Fruit fly (Drosophila melanogaster) whole organism, embryonic: ENCODE measurements around the gene dpp.
A peak's percentile ranks its signal among the peaks of the same experiment; 100 is the strongest.

Source experiments
- CG10366 ChIP-seq: fragments of 200-800 bp; sonication (Bioruptor generic); IDR thresholded peaks from 2 replicates; pipeline ENCODE4 v1.3.6; 2022; ENCODE audit warnings: missing biosample characterization, missing genetic modification characterization
- CG10462 ChIP-seq: fragments of 200-800 bp; sonication (Bioruptor generic); optimal IDR thresholded peaks from 2 replicates; lab custom pipeline; 2016; ENCODE audit warnings: missing biosample characterization, missing genetic modification characterization
- CG11695 ChIP-seq: fragments of 200-800 bp; sonication (Bioruptor generic); IDR thresholded peaks from 3 replicates; pipeline ENCODE4 v1.3.6; 2022; ENCODE audit warnings: missing biosample characterization, missing genetic modification characterization
- CG17359 ChIP-seq: fragments of 200-800 bp; sonication (Bioruptor generic); optimal IDR thresholded peaks from 3 replicates; lab custom pipeline; 2018; ENCODE audit warnings: missing biosample characterization, mild to moderate bottlenecking, missing genetic modification characterization, moderate library complexity
- CG2202 ChIP-seq: fragments of 200-800 bp; sonication (Bioruptor generic); optimal IDR thresholded peaks from 2 replicates; lab custom pipeline; 2018; ENCODE audit warnings: missing biosample characterization, mild to moderate bottlenecking, missing genetic modification characterization
- CG32532 ChIP-seq: fragments of 200-800 bp; sonication (Bioruptor generic); IDR thresholded peaks from 2 replicates; pipeline ENCODE4 v1.3.6; 2022; ENCODE audit warnings: missing biosample characterization, missing genetic modification characterization
- CG34376 ChIP-seq: fragments of 200-800 bp; sonication (Bioruptor generic); optimal IDR thresholded peaks from 2 replicates; lab custom pipeline; 2018; ENCODE audit warnings: missing biosample characterization, mild to moderate bottlenecking, missing genetic modification characterization
- CG6689 ChIP-seq: fragments of 200-800 bp; sonication (Bioruptor generic); IDR thresholded peaks from 2 replicates; pipeline ENCODE4 v1.3.6; 2022; ENCODE audit warnings: missing biosample characterization, missing genetic modification characterization
- CG7357 ChIP-seq: fragments of 200-800 bp; sonication (Bioruptor generic); IDR thresholded peaks from 3 replicates; pipeline ENCODE4 v1.3.6; 2022; ENCODE audit warnings: missing biosample characterization, missing genetic modification characterization
- CG7556 ChIP-seq: fragments of 200-800 bp; sonication (Bioruptor generic); optimal IDR thresholded peaks from 2 replicates; lab custom pipeline; 2017; ENCODE audit warnings: missing biosample characterization, mild to moderate bottlenecking, missing genetic modification characterization
- CG8290 ChIP-seq, 3 experiments: fragments of 200-800 bp; sonication (Bioruptor generic); optimal IDR thresholded peaks; 2 replicates each; lab custom pipeline; 2016 to 2019; ENCODE audit warnings: missing biosample characterization in 3 of 3, missing genetic modification characterization in 3 of 3, mild to moderate bottlenecking in 2 of 3, moderate library complexity in 1 of 3
- Dek ChIP-seq: fragments of 200-800 bp; sonication (Bioruptor generic); optimal IDR thresholded peaks from 3 replicates; lab custom pipeline; 2019; ENCODE audit warnings: missing biosample characterization, mild to moderate bottlenecking, missing genetic modification characterization, moderate library complexity
- Dfd ChIP-seq, 2 experiments: fragments of >200 bp; optimal IDR thresholded peaks; 2 replicates each; lab custom pipeline; 2017; ENCODE audit warnings: missing biosample characterization in 2 of 2, missing genetic modification characterization in 2 of 2
- Drgx ChIP-seq: fragments of 200-800 bp; sonication (Bioruptor generic); IDR thresholded peaks from 2 replicates; pipeline ENCODE4 v1.3.6; 2022; ENCODE audit warnings: missing biosample characterization, missing genetic modification characterization
- Ets65A ChIP-seq: fragments of 200-800 bp; sonication (Bioruptor generic); peaks from one replicate; lab custom pipeline; 2016; ENCODE audit warnings: missing biosample characterization, missing genetic modification characterization
- H2.0 ChIP-seq: fragments of 200-800 bp; sonication (Bioruptor generic); IDR thresholded peaks from 2 replicates; pipeline ENCODE4 v1.3.6; 2022; ENCODE audit warnings: missing biosample characterization, missing genetic modification characterization
- HLH4C ChIP-seq: fragments of 200-800 bp; sonication (Bioruptor generic); IDR thresholded peaks from 3 replicates; pipeline ENCODE4 v1.3.6; 2022; ENCODE audit warnings: missing biosample characterization, missing genetic modification characterization; ENCODE audit not compliant: partially characterized antibody
- Hr39 ChIP-seq: fragments of >200 bp; optimal IDR thresholded peaks from 2 replicates; lab custom pipeline; 2017
- Oli ChIP-seq: fragments of 200-800 bp; sonication (Bioruptor generic); optimal IDR thresholded peaks from 2 replicates; lab custom pipeline; 2018; ENCODE audit warnings: missing biosample characterization, mild to moderate bottlenecking, missing genetic modification characterization, moderate library complexity
- Ptx1 ChIP-seq: fragments of 200-800 bp; sonication (Bioruptor generic); IDR thresholded peaks from 2 replicates; pipeline ENCODE4 v1.3.6; 2022; ENCODE audit warnings: missing biosample characterization, missing genetic modification characterization
- Sox102F ChIP-seq: fragments of 200-800 bp; sonication (Bioruptor generic); optimal IDR thresholded peaks from 2 replicates; lab custom pipeline; 2018; ENCODE audit warnings: missing biosample characterization, mild to moderate bottlenecking, missing genetic modification characterization, moderate library complexity
- Ssrp ChIP-seq: fragments of 200-800 bp; sonication (Bioruptor generic); optimal IDR thresholded peaks from 2 replicates; lab custom pipeline; 2018; ENCODE audit warnings: missing biosample characterization, mild to moderate bottlenecking, missing genetic modification characterization, moderate library complexity
- chif ChIP-seq, 2 experiments: fragments of 200-800 bp; sonication (Bioruptor generic); optimal IDR thresholded peaks; 3 replicates each; lab custom pipeline; 2016; ENCODE audit warnings: missing biosample characterization in 2 of 2, missing genetic modification characterization in 2 of 2
- chinmo ChIP-seq: fragments of 200-800 bp; sonication (Bioruptor generic); IDR thresholded peaks from 4 replicates; pipeline ENCODE4 v1.3.6; 2022; ENCODE audit warnings: missing biosample characterization, missing genetic modification characterization; ENCODE audit not compliant: partially characterized antibody
- dati ChIP-seq: fragments of 200-800 bp; sonication (Bioruptor generic); IDR thresholded peaks from 2 replicates; pipeline ENCODE4 v1.3.6; 2022; ENCODE audit warnings: missing biosample characterization, missing genetic modification characterization
- disco-r ChIP-seq: fragments of 200-800 bp; sonication (Bioruptor generic); optimal IDR thresholded peaks from 2 replicates; lab custom pipeline; 2016; ENCODE audit warnings: missing biosample characterization, missing genetic modification characterization
- esg ChIP-seq: fragments of 200-800 bp; sonication (Bioruptor generic); conservative IDR thresholded peaks from 2 replicates; pipeline ENCODE4 v1.3.6; 2022; ENCODE audit warnings: missing biosample characterization, missing genetic modification characterization
- insv ChIP-seq, 2 experiments: fragments of 200-800 bp; sonication (Bioruptor generic); optimal IDR thresholded peaks; 3 replicates each; lab custom pipeline; 2016 to 2018; ENCODE audit warnings: missing biosample characterization in 2 of 2, missing genetic modification characterization in 2 of 2
- kni ChIP-seq: fragments of 200-800 bp; sonication (Bioruptor generic); optimal IDR thresholded peaks from 3 replicates; lab custom pipeline; 2017; ENCODE audit warnings: mild to moderate bottlenecking, missing biosample characterization, missing genetic modification reagents, missing genetic modification characterization
- nmo ChIP-seq: fragments of 200-800 bp; sonication (Bioruptor generic); optimal IDR thresholded peaks from 2 replicates; lab custom pipeline; 2018; ENCODE audit warnings: missing biosample characterization, mild to moderate bottlenecking, missing genetic modification characterization, moderate library complexity
- pan ChIP-seq, 4 experiments: fragments of >200 bp in 3 of 4; fragments of 200-800 bp in 1 of 4; sonication (Bioruptor generic) in 1 of 4; optimal IDR thresholded peaks in 3 of 4; IDR thresholded peaks in 1 of 4; 2 replicates each; pipeline versions ENCODE4 v1.3.6 to Lab custom; 2017 to 2022; ENCODE audit warnings: missing biosample characterization in 2 of 4, missing genetic modification characterization in 2 of 4, mixed read lengths in 1 of 4
- prd ChIP-seq, 3 experiments: fragments of >200 bp in 2 of 3; fragments of 200-800 bp in 1 of 3; sonication (Bioruptor generic) in 1 of 3; optimal IDR thresholded peaks in 2 of 3; IDR thresholded peaks in 1 of 3; 2 replicates in 2 of 3; 3 replicates in 1 of 3; pipeline versions ENCODE4 v1.3.6 to Lab custom; 2017 to 2022; ENCODE audit warnings: missing biosample characterization in 1 of 3, missing genetic modification characterization in 1 of 3
- row ChIP-seq: fragments of 200-800 bp; sonication (Bioruptor generic); IDR thresholded peaks from 3 replicates; pipeline ENCODE4 v1.3.6; 2022; ENCODE audit warnings: missing biosample characterization, missing genetic modification characterization
- salm ChIP-seq: fragments of 200-800 bp; sonication (Bioruptor generic); optimal IDR thresholded peaks from 2 replicates; lab custom pipeline; 2018; ENCODE audit warnings: missing biosample characterization, mild to moderate bottlenecking, missing genetic modification characterization
- sisA ChIP-seq: fragments of 200-800 bp; sonication (Bioruptor generic); IDR thresholded peaks from 2 replicates; pipeline ENCODE4 v1.3.6; 2022; ENCODE audit warnings: missing biosample characterization, missing genetic modification characterization
- wor ChIP-seq: fragments of 200-800 bp; sonication (Bioruptor generic); IDR thresholded peaks from 2 replicates; pipeline ENCODE4 v1.3.6; 2022; ENCODE audit warnings: missing biosample characterization, missing genetic modification characterization

dpp gene

DNA sequence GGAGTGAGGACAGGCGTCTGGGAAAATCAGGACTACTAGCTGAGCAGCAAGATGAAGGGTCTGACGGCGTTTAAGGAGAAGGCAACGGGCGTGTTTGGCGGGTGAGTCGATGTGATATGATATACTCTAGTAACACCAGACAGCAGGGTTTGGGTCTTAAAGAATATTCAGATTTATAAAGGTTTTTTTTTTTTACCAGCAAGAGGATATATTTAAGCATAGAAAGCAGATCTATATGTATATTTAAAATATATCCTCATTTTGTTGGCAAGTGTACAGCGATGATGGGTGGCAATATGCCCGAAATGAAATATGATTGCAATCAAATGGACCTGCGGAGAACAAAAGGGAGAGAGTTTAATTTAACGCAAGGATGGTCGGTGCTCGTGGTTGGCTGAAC is 26.0 kb upstream of the dpp start (continued):
- no peak for TF ChIP-seq pan (optimal IDR thresholded peaks at IDR 0.05; lab: Kevin White, UChicago)
- peak in 1 of 2 experiments; percentile 42 for TF ChIP-seq pan (GFP tag; optimal IDR thresholded peaks at IDR 0.05 in 1 of 2, IDR thresholded peaks at IDR 0.05 in 1 of 2)
- no peak for TF ChIP-seq Oli (tag; lab: Kevin White, UChicago)
- peak; percentile 26 for TF ChIP-seq CG7556
- TF ChIP-seq esg (GFP tag; lab: Robert Waterston, UW), result peak; percentile 43; the same call in 1 of the 2 replicates
- TF ChIP-seq sisA, result 0 out of 2 replicates have a peak, but pooled peaks have one; percentile 26
- TF ChIP-seq Ssrp (tag; lab: Kevin White, UChicago), result peak; percentile 14
- 0 out of 2 replicates have a peak, but pooled peaks have one; percentile 4 for TF ChIP-seq H2.0 (GFP tag; lab: Robert Waterston, UW)
- no peak for TF ChIP-seq CG34376 (GFP tag; lab: Kevin White, UChicago)
- no peak for TF ChIP-seq wor (GFP tag; lab: Robert Waterston, UW)
- 0 out of 2 replicates have a peak, but pooled peaks have one; percentile 19 for TF ChIP-seq CG32532

DNA sequence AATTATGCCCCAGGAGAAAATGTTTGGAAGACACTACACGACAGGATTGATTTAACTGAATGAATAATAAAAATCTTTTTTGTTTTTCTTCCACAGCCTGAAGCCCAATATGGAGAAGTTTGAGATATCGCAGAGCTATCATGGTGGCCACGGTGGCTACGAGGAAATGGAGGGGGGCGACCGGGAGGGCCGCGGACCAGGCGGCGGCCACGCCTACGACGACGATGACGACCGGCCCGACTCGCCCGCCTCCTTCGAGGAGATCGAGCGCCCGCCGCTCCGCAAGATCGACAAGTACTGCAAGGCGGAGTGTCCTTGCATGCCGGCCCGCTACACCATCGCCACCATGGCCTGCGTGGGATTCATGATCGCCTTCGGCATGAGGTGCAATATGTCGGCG is 23.5 kb upstream of the dpp start:
- TF ChIP-seq CG8290 (GFP tag; optimal IDR thresholded peaks at IDR 0.05; lab: Kevin White, UChicago), result no peak
- no peak for TF ChIP-seq CG8290 (tag; optimal IDR thresholded peaks at IDR 0.05; lab: Kevin White, UChicago)
- no peak for TF ChIP-seq nmo (GFP tag; lab: Kevin White, UChicago)
- TF ChIP-seq Dek (tag; lab: Kevin White, UChicago), result no peak
- peak; percentile 66 for TF ChIP-seq Hr39 (lab: Kevin White, UChicago)
- TF ChIP-seq, all 482 proteins: peak for 1

DNA sequence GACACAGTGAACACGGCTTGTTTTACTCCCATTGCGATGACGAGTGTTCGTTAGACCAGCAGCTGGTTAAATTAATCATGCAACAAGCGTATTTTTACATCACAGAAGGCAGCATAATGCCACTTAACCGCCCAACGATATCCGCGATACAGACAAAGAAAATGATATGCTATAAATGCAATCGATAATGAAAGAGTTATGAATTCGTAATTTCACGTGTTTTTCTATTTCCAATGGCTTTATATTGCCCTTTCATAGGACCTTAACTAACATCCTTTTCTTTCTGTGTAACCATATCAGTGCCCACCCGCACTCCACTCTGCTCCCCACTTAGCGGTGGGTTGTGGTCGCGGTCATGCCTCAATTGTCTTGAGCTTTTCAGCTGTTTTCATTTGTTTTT is 15.1 kb upstream of the dpp start:
- TF ChIP-seq CG17359 (peak; percentile 20), CG10462 (no peak), chinmo (GFP tag; lab: Robert Waterston, UW) (no peak), Drgx (peak; percentile 76), disco-r (GFP tag; lab: Kevin White, UChicago) (no peak), CG11695 (GFP tag; lab: Robert Waterston, UW) (no peak), Ets65A (GFP tag; lab: Kevin White, UChicago) (peak; percentile 87), chif (GFP tag; optimal IDR thresholded peaks at IDR 0.05; lab: Kevin White, UChicago) (no peak), pan (optimal IDR thresholded peaks at IDR 0.05; lab: Kevin White, UChicago) (no peak), pan (GFP tag; optimal IDR thresholded peaks at IDR 0.05 in 1 of 2, IDR thresholded peaks at IDR 0.05 in 1 of 2) (peak in 1 of 2 experiments; percentile 36), insv (GFP tag; optimal IDR thresholded peaks at IDR 0.05; lab: Kevin White, UChicago) (no peak), CG6689 (GFP tag; lab: Robert Waterston, UW) (peak; percentile 27; the same call in 1 of the 2 replicates), sisA (0 out of 2 replicates have a peak, but pooled peaks have one; percentile 26), CG7357 (GFP tag; lab: Robert Waterston, UW) (0 out of 3 replicates have a peak, but pooled peaks have one; percentile 11), kni (GFP tag; lab: Kevin White, UChicago) (peak; percentile 14), Sox102F (GFP tag; lab: Kevin White, UChicago) (peak; percentile 11), HLH4C (GFP tag; lab: Robert Waterston, UW) (no peak), Dfd (GFP tag; optimal IDR thresholded peaks at IDR 0.05; lab: Kevin White, UChicago) (no peak), CG2202 (tag; lab: Kevin White, UChicago) (no peak), CG10366 (GFP tag; lab: Robert Waterston, UW) (peak; percentile 23; the same call in 1 of the 2 replicates), dati (GFP tag; lab: Robert Waterston, UW) (no peak), salm (tag; lab: Kevin White, UChicago) (no peak), Ptx1 (GFP tag; lab: Robert Waterston, UW) (0 out of 2 replicates have a peak, but pooled peaks have one; percentile 20), row (peak; percentile 33; the same call in 1 of the 3 replicates), prd (optimal IDR thresholded peaks at IDR 0.05; lab: Kevin White, UChicago) (no peak), prd (GFP tag; IDR thresholded peaks at IDR 0.05; lab: Robert Waterston, UW) (peak; percentile 33; the same call in 1 of the 3 replicates)
